Fruit fly (Drosophila melanogaster) whole organism, pupa: ENCODE measurements around the gene toc.
"Not testable (repeated sequence)": the region's sequence is repeated elsewhere in the genome, so short reads cannot be mapped to it uniquely, and the experiment has no call there.

Source experiments
- CG10348 ChIP-seq: fragments of 200-800 bp; sonication (Bioruptor generic); IDR thresholded peaks from 2 replicates; pipeline ENCODE4 v1.3.6; 2022; ENCODE audit warnings: missing biosample characterization, missing genetic modification characterization
- CG12605 ChIP-seq: fragments of 200-800 bp; sonication (Bioruptor generic); IDR thresholded peaks from 2 replicates; pipeline ENCODE4 v1.3.6; 2022; ENCODE audit warnings: missing biosample characterization, missing genetic modification characterization
- CG13204 ChIP-seq: fragments of 200-800 bp; sonication (Bioruptor generic); optimal IDR thresholded peaks from 2 replicates; lab custom pipeline; 2018; ENCODE audit warnings: missing biosample characterization, mild to moderate bottlenecking, missing genetic modification characterization, moderate library complexity
- CG14655 ChIP-seq: fragments of 200-800 bp; sonication (Bioruptor generic); optimal IDR thresholded peaks from 3 replicates; lab custom pipeline; 2017; ENCODE audit warnings: mild to moderate bottlenecking, missing biosample characterization, missing genetic modification reagents, missing genetic modification characterization
- CG15710 ChIP-seq: fragments of 200-800 bp; sonication (Bioruptor generic); optimal IDR thresholded peaks from 2 replicates; lab custom pipeline; 2018; ENCODE audit warnings: missing biosample characterization, mild to moderate bottlenecking, missing genetic modification characterization, moderate library complexity
- CG17806 ChIP-seq: fragments of 200-800 bp; sonication (Bioruptor generic); optimal IDR thresholded peaks from 2 replicates; lab custom pipeline; 2018; ENCODE audit warnings: missing biosample characterization, mild to moderate bottlenecking, missing genetic modification characterization, moderate library complexity
- CG32121 ChIP-seq: fragments of 200-800 bp; sonication (Bioruptor generic); IDR thresholded peaks from 2 replicates; pipeline ENCODE4 v1.3.6; 2022; ENCODE audit warnings: missing biosample characterization, missing genetic modification characterization
- CG34367 ChIP-seq: fragments of 200-800 bp; sonication (Bioruptor generic); optimal IDR thresholded peaks from 2 replicates; lab custom pipeline; 2018; ENCODE audit warnings: missing biosample characterization, mild to moderate bottlenecking, missing genetic modification characterization
- CG4496 ChIP-seq: fragments of 200-800 bp; sonication (Bioruptor generic); IDR thresholded peaks from 3 replicates; pipeline ENCODE4 v1.3.6; 2022; ENCODE audit warnings: missing biosample characterization, missing genetic modification characterization
- CG8159 ChIP-seq: fragments of 200-800 bp; sonication (Bioruptor generic); optimal IDR thresholded peaks from 3 replicates; lab custom pipeline; 2018; ENCODE audit warnings: missing biosample characterization, mild to moderate bottlenecking, missing genetic modification characterization, moderate library complexity
- CG8301 ChIP-seq: fragments of 200-800 bp; sonication (Bioruptor generic); optimal IDR thresholded peaks from 2 replicates; lab custom pipeline; 2018; ENCODE audit warnings: missing biosample characterization, mild to moderate bottlenecking, missing genetic modification characterization
- CG9948 ChIP-seq: fragments of 200-800 bp; sonication (Bioruptor generic); optimal IDR thresholded peaks from 2 replicates; lab custom pipeline; 2018; ENCODE audit warnings: missing biosample characterization, mild to moderate bottlenecking, missing genetic modification characterization, moderate library complexity
- D1 ChIP-seq: fragments of 200-800 bp; sonication (Bioruptor generic); optimal IDR thresholded peaks from 2 replicates; lab custom pipeline; 2018; ENCODE audit warnings: missing biosample characterization, mild to moderate bottlenecking, missing genetic modification characterization, moderate library complexity
- EcR ChIP-seq: fragments of 200-800 bp; sonication (Bioruptor generic); optimal IDR thresholded peaks from 3 replicates; lab custom pipeline; 2019; ENCODE audit warnings: missing biosample characterization, missing genetic modification characterization, mild to moderate bottlenecking, moderate library complexity, missing genetic modification reagents
- Ets98B ChIP-seq: fragments of 200-800 bp; sonication (Bioruptor generic); IDR thresholded peaks from 2 replicates; pipeline ENCODE4 v1.3.6; 2022; ENCODE audit warnings: missing biosample characterization, missing genetic modification characterization
- Pif1A ChIP-seq: fragments of 200-800 bp; sonication (Bioruptor generic); optimal IDR thresholded peaks from 3 replicates; lab custom pipeline; 2016; ENCODE audit warnings: missing biosample characterization, missing genetic modification characterization
- Pif1B ChIP-seq: fragments of 200-800 bp; sonication (Bioruptor generic); optimal IDR thresholded peaks from 3 replicates; lab custom pipeline; 2016; ENCODE audit warnings: missing biosample characterization, missing genetic modification characterization
- Snoo ChIP-seq: fragments of 200-800 bp; sonication (Bioruptor generic); optimal IDR thresholded peaks from 3 replicates; lab custom pipeline; 2017; ENCODE audit warnings: missing biosample characterization, mild to moderate bottlenecking, missing genetic modification characterization, inconsistent platforms
- fd96Ca ChIP-seq: fragments of 200-800 bp; sonication (Bioruptor generic); IDR thresholded peaks from 3 replicates; pipeline ENCODE4 v1.3.6; 2022; ENCODE audit warnings: missing biosample characterization, missing genetic modification characterization
- gl ChIP-seq: fragments of 200-800 bp; sonication (Bioruptor generic); optimal IDR thresholded peaks from 2 replicates; lab custom pipeline; 2018; ENCODE audit warnings: missing biosample characterization, mild to moderate bottlenecking, missing genetic modification characterization
- rn ChIP-seq: fragments of 200-800 bp; sonication (Bioruptor generic); IDR thresholded peaks from 2 replicates; pipeline ENCODE4 v1.3.6; 2022; ENCODE audit warnings: missing biosample characterization, missing genetic modification characterization

toc gene

DNA sequence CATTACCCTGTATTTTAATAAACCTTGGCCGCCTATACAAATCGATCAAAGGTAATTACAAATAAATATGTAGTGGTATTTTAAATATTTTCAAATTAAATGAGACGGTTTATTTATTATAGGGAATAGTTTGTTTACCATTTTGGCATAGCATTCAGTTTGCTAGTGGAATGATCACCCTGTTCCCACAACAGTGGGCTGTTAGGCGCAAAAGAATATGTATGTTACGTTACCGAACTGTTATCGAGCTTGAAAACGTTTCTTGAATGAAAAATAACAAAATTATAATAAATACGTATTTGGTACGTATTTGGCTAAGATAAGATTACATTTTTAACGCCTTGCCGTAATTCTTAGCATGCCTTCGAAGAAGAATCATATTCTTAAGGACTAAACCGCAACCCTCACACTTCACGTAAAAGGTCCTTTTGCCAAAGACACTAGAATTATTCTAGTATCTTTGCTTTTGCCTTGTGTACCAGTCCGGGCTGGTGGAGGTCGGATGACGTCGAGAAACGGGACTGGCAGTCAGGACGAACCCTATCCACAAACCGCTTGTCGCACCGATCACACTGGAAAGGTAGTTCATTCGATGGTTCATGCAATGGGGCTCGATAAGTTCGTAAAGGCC, 26.5 kb upstream of the toc start, which contains the start of gene CG44002:
TSS of gene CG44002 (minus strand) at position 144 of the 631 bp plus-strand sequence.
- TF ChIP-seq rn (GFP tag; lab: Robert Waterston, UW), result no peak
- no peak for TF ChIP-seq CG15710
- TF ChIP-seq Ets98B (GFP tag; lab: Robert Waterston, UW), result no peak
- no peak for TF ChIP-seq CG13204 (GFP tag; lab: Kevin White, UChicago)
- TF ChIP-seq CG32121 (GFP tag; lab: Robert Waterston, UW), result no peak
- no peak for TF ChIP-seq Snoo (tag; lab: Kevin White, UChicago)
- TF ChIP-seq CG14655, result no peak
- no peak for TF ChIP-seq gl (tag; lab: Kevin White, UChicago)
- TF ChIP-seq CG4496, result no peak
- no peak for TF ChIP-seq CG34367 (tag; lab: Kevin White, UChicago)
- TF ChIP-seq CG8159 (tag; lab: Kevin White, UChicago), result no peak

DNA sequence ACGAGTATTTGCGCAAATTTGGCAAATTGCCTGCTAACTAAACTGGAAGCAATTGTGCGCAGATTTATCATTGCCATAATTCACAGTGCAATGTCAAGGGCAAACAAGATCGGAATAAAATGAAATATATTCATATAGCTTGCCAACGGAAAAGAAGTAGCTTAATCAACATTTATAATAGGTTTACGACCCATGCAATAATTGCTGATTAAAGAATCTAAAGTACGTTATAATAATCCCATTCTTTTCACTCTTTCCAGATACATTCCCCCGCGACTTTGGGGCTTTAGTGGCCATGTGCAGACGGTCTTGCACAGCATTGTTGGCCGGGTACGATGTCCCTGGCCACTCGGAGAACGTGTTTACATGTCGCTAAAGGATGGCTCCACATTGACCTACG, 22.1 kb upstream of the toc start:
- TF ChIP-seq CG8159 (tag; lab: Kevin White, UChicago) (no peak), CG4496 (no peak), CG8301 (tag; lab: Kevin White, UChicago) (no peak), CG34367 (tag; lab: Kevin White, UChicago) (no peak), Pif1A (GFP tag; lab: Kevin White, UChicago) (no peak), CG12605 (GFP tag; lab: Robert Waterston, UW) (no peak), EcR (GFP tag; lab: Kevin White, UChicago) (no peak), Pif1B (GFP tag; lab: Kevin White, UChicago) (no peak), CG10348 (GFP tag; lab: Robert Waterston, UW) (no peak), CG17806 (tag; lab: Kevin White, UChicago) (no peak), Ets98B (GFP tag; lab: Robert Waterston, UW) (no peak), CG9948 (tag; lab: Kevin White, UChicago) (no peak), Snoo (tag; lab: Kevin White, UChicago) (no peak), CG32121 (GFP tag; lab: Robert Waterston, UW) (no peak), CG14655 (no peak), CG13204 (GFP tag; lab: Kevin White, UChicago) (no peak), gl (tag; lab: Kevin White, UChicago) (no peak), fd96Ca (GFP tag; lab: Robert Waterston, UW) (no peak), rn (GFP tag; lab: Robert Waterston, UW) (no peak), CG15710 (no peak)
- TF ChIP-seq, all 21 proteins: peak for 0

DNA sequence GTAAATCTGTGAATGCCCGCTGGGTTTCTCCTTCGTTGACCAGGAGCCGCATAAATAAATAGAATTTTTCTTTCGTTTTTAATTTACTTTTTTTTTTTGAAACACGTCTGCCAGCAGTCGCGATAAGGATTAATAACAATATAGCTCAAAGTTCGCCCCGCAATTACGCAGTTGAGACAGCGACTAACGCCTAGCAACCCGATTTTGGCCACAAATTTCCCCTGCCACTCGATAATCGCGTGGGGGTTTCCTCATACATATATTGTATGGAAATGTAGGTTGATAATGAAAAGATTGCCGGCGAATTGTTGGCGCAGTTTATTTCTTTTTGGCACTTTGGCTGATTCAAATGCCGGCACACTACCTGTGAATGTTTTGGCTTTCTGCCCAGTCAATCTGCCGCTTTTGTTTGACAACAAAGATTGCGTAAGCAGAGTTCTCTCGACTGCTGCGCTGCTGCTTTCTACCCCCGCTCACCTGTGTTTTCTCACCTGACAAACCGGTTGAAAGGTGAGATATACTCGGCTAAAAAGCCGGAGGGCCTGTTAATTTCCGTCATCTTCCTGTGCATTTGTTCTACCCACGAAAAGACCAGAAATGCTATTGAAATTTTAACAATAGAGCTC, 20.5 kb upstream of the toc start:
- TF ChIP-seq CG8159 (tag; lab: Kevin White, UChicago) (no peak), EcR (GFP tag; lab: Kevin White, UChicago) (peak; percentile 7), CG32121 (GFP tag; lab: Robert Waterston, UW) (0 out of 2 replicates have a peak, but pooled peaks have one; percentile 18)

DNA sequence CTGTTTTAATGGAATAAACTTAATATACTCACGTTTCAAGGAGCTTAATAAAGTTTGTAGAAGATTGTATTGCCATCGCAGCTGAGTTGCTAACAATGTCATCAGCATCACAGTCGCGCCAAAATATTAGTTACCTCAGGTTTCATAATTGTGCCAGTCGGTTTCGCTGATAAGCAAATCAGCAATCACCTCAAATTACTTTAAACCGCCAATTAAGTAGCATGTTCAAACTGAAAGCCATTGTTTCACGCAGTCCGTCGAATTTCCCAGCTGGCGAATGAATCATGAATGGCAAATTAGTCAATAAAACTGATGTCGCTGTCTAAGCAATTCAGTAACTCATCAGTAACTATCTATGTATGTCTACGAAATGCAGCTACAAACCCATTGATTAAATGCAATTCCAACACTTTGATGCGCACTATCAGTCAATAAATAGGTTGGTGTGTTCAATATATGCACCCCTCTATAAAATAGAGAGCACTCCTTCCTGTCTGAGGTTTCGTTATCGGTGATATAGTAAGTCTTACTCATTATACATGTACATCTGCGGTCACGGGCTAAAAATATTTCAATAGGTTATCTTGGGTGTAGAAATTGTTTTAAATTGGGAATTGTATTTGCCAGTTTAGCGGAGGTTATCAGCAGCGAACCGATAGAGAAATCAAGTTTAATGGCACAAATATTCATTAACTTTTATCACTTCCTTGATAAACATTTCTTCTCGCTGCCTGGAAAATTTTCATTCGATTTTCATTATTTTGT, 19.9 kb upstream of the toc start:
- TF ChIP-seq CG12605 (GFP tag; lab: Robert Waterston, UW), result no peak
- no peak for TF ChIP-seq EcR (GFP tag; lab: Kevin White, UChicago)
- no peak for TF ChIP-seq CG15710
- no peak for TF ChIP-seq Pif1A (GFP tag; lab: Kevin White, UChicago)
- TF ChIP-seq CG17806 (tag; lab: Kevin White, UChicago), result no peak
- TF ChIP-seq D1 (tag; lab: Kevin White, UChicago), result no peak
- TF ChIP-seq gl (tag; lab: Kevin White, UChicago), result no peak
- no peak for TF ChIP-seq CG10348 (GFP tag; lab: Robert Waterston, UW)
- TF ChIP-seq Snoo (tag; lab: Kevin White, UChicago), result no peak
- no peak for TF ChIP-seq Pif1B (GFP tag; lab: Kevin White, UChicago)
- no peak for TF ChIP-seq CG8159 (tag; lab: Kevin White, UChicago)
- TF ChIP-seq rn (GFP tag; lab: Robert Waterston, UW), result no peak
- no peak for TF ChIP-seq CG34367 (tag; lab: Kevin White, UChicago)

DNA sequence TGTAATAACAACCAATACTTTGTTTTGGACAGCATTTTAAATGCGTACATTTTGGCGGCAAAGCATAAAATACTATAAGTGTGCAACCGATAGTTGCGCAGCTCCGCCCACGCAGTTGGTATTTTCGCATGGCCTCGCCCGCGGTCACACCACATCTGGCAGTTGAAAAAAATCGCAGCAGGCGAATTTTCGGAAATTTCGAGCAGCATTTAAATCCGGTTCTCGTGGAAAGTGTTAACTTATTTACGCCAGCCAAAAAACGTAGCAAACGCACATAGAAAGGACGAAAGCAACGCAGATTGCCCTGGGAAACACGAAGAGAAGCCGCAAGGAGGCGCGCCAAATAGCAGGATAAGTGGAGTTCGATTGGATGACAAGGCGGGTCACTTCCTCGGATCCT, 18.9 kb upstream of the toc start, which contains the start of gene Hydr2:
TSS of gene Hydr2 (plus strand) at position 156 of the 400 bp plus-strand sequence.
- not testable (repeated sequence) for TF ChIP-seq CG4496; CG8301 (tag; lab: Kevin White, UChicago); CG13204 (GFP tag; lab: Kevin White, UChicago)
